Worm (Caenorhabditis elegans) whole organism, L2 larva: Measurements from ENCODE around the gene gnrr-3.

ENCODE experiments used
- ZK546.5 ChIP-seq: sonication (generic microtip); optimal IDR thresholded peaks from 2 replicates; lab custom pipeline; 2017; ENCODE audit warnings: missing biosample characterization, missing genetic modification characterization
- alr-1 ChIP-seq: fragments of 150-350 bp; optimal IDR thresholded peaks from 2 replicates; lab custom pipeline; 2014; ENCODE audit warnings: missing biosample characterization, missing genetic modification characterization
- ceh-82 ChIP-seq: fragments of 150-350 bp; optimal IDR thresholded peaks from 2 replicates; lab custom pipeline; 2014; ENCODE audit warnings: missing biosample characterization, missing genetic modification characterization
- fos-1 ChIP-seq: fragments of 150-350 bp; optimal IDR thresholded peaks from 2 replicates; lab custom pipeline; 2014; ENCODE audit warnings: missing biosample characterization, missing genetic modification characterization
- lin-13 ChIP-seq: fragments of 150-350 bp; optimal IDR thresholded peaks from 2 replicates; lab custom pipeline; 2014; ENCODE audit warnings: missing biosample characterization, missing genetic modification reagents, missing genetic modification characterization
- lsy-2 ChIP-seq, 2 experiments: fragments of 150-350 bp in 1 of 2; sonication (generic microtip) in 1 of 2; optimal IDR thresholded peaks; 2 replicates each; lab custom pipeline; 2014 to 2017; ENCODE audit warnings: missing biosample characterization in 2 of 2, missing genetic modification characterization in 2 of 2
- mbf-1 ChIP-seq: sonication (generic microtip); optimal IDR thresholded peaks from 2 replicates; lab custom pipeline; 2017; ENCODE audit warnings: missing biosample characterization, missing genetic modification characterization
- mdl-1 ChIP-seq, 2 experiments: fragments of 150-350 bp in 1 of 2; sonication (generic microtip) in 1 of 2; optimal IDR thresholded peaks; 2 replicates each; lab custom pipeline; 2017; ENCODE audit warnings: missing biosample characterization in 2 of 2, missing genetic modification characterization in 2 of 2
- nhr-10 ChIP-seq: sonication (generic microtip); optimal IDR thresholded peaks from 2 replicates; lab custom pipeline; 2017; ENCODE audit warnings: missing biosample characterization, missing genetic modification characterization
- nhr-237 ChIP-seq: fragments of 150-350 bp; optimal IDR thresholded peaks from 2 replicates; lab custom pipeline; 2014; ENCODE audit warnings: missing biosample characterization, missing genetic modification characterization
- nhr-25 ChIP-seq: fragments of 150-350 bp; sonication (generic microtip); optimal IDR thresholded peaks from 3 replicates; lab custom pipeline; 2014; ENCODE audit warnings: missing biosample characterization, missing genetic modification characterization
- ztf-11 ChIP-seq: sonication (generic microtip); optimal IDR thresholded peaks from 2 replicates; lab custom pipeline; 2017; ENCODE audit warnings: missing biosample characterization, missing genetic modification characterization

DNA sequence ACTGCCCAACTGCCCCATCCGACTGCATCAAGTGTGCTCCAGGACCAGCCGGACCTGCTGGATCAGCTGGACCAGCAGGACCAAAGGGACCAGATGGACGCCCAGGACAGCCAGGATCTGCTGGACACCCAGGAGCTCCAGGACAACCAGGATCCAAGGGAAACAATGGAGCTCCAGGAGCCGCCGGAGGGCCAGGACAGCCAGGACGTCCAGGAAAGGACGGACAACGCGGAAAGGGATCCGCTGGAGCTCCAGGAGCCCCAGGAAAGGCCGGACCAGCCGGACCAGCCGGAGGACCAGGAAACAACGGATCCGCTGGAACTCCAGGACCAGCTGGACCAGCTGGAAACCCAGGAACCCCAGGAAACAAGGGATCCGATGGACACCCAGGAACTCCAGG lies 28.8 kb downstream of the gnrr-3 start:
- no peak for TF ChIP-seq mbf-1 (tag; lab: Kevin White, UChicago)
- no peak for TF ChIP-seq mdl-1 (tag; optimal IDR thresholded peaks at IDR 0.05; lab: Kevin White, UChicago)
- no peak for TF ChIP-seq nhr-25
- TF ChIP-seq fos-1 (tag; lab: Kevin White, UChicago): no peak
- no peak for TF ChIP-seq alr-1
- TF ChIP-seq nhr-237 (tag; lab: Kevin White, UChicago): no peak
- no peak for TF ChIP-seq lsy-2 (tag; optimal IDR thresholded peaks at IDR 0.05; lab: Kevin White, UChicago)
- TF ChIP-seq ztf-11 (tag; lab: Kevin White, UChicago): no peak
- TF ChIP-seq lin-13 (GFP tag; lab: Kevin White, UChicago): no peak
- no peak for TF ChIP-seq nhr-10
- TF ChIP-seq ZK546.5: no peak
- TF ChIP-seq ceh-82 (tag; lab: Kevin White, UChicago): no peak
